Fruit fly (Drosophila melanogaster) whole organism, embryonic: ENCODE data around the gene Nup107.

ENCODE experiments used
- BtbVII ChIP-seq: fragments of 200-800 bp; sonication (Bioruptor generic); optimal IDR thresholded peaks from 3 replicates; lab custom pipeline; 2017; ENCODE audit warnings: missing biosample characterization, mild to moderate bottlenecking, missing genetic modification characterization
- CG10543 ChIP-seq: fragments of 200-800 bp; sonication (Bioruptor generic); optimal IDR thresholded peaks from 3 replicates; lab custom pipeline; 2017; ENCODE audit warnings: missing biosample characterization, mild to moderate bottlenecking, missing genetic modification characterization, moderate library complexity
- CG10654 ChIP-seq: fragments of 200-800 bp; sonication (Bioruptor generic); optimal IDR thresholded peaks from 2 replicates; lab custom pipeline; 2016; ENCODE audit warnings: missing biosample characterization, missing genetic modification characterization
- CG11093 ChIP-seq: fragments of 200-800 bp; sonication (Bioruptor generic); IDR thresholded peaks from 3 replicates; pipeline ENCODE4 v1.3.6; 2022; ENCODE audit warnings: missing biosample characterization, missing genetic modification characterization
- CG14441 ChIP-seq: fragments of 200-800 bp; sonication (Bioruptor generic); IDR thresholded peaks from 2 replicates; pipeline ENCODE4 v1.3.6; 2022; ENCODE audit warnings: missing biosample characterization, missing genetic modification characterization
- CG1529 ChIP-seq: fragments of 200-800 bp; sonication (Bioruptor generic); optimal IDR thresholded peaks from 3 replicates; lab custom pipeline; 2018; ENCODE audit warnings: missing biosample characterization, missing genetic modification characterization
- CG15514 ChIP-seq: fragments of 200-800 bp; sonication (Bioruptor generic); optimal IDR thresholded peaks from 3 replicates; lab custom pipeline; 2017; ENCODE audit warnings: missing biosample characterization, missing genetic modification characterization, mild to moderate bottlenecking, moderate library complexity, missing genetic modification reagents
- CG15696 ChIP-seq: fragments of 200-800 bp; sonication (Bioruptor generic); optimal IDR thresholded peaks from 2 replicates; lab custom pipeline; 2019; ENCODE audit warnings: missing biosample characterization, mild to moderate bottlenecking, missing genetic modification characterization, moderate library complexity
- CG1602 ChIP-seq: fragments of 200-800 bp; sonication (Bioruptor generic); optimal IDR thresholded peaks from 3 replicates; lab custom pipeline; 2016; ENCODE audit warnings: missing biosample characterization, missing genetic modification characterization
- CG1792 ChIP-seq: fragments of 200-800 bp; sonication (Bioruptor generic); optimal IDR thresholded peaks from 2 replicates; lab custom pipeline; 2016; ENCODE audit warnings: missing biosample characterization, missing genetic modification characterization
- CG30431 ChIP-seq: fragments of 200-800 bp; sonication (Bioruptor generic); optimal IDR thresholded peaks from 2 replicates; lab custom pipeline; 2017; ENCODE audit warnings: missing biosample characterization, missing genetic modification characterization
- CG31441 ChIP-seq: fragments of 200-800 bp; sonication (Bioruptor generic); IDR thresholded peaks from 2 replicates; pipeline ENCODE4 v1.3.6; 2022; ENCODE audit warnings: missing biosample characterization, missing genetic modification characterization
- CG3163 ChIP-seq: fragments of 200-800 bp; sonication (Bioruptor generic); optimal IDR thresholded peaks from 3 replicates; lab custom pipeline; 2016; ENCODE audit warnings: missing biosample characterization, missing genetic modification characterization
- CG5180 ChIP-seq: fragments of 200-800 bp; sonication (Bioruptor generic); optimal IDR thresholded peaks from 3 replicates; lab custom pipeline; 2017; ENCODE audit warnings: missing biosample characterization, missing genetic modification characterization, mild to moderate bottlenecking, moderate library complexity, missing genetic modification reagents
- CG6272 ChIP-seq: fragments of 200-800 bp; sonication (Bioruptor generic); IDR thresholded peaks from 2 replicates; pipeline ENCODE4 v1.3.6; 2022; ENCODE audit warnings: missing biosample characterization, missing genetic modification characterization
- CG8089 ChIP-seq: fragments of 200-800 bp; sonication (Bioruptor generic); optimal IDR thresholded peaks from 3 replicates; lab custom pipeline; 2016; ENCODE audit warnings: missing biosample characterization, missing genetic modification characterization
- CG8765 ChIP-seq: fragments of 200-800 bp; sonication (Bioruptor generic); IDR thresholded peaks from 2 replicates; pipeline ENCODE4 v1.3.6; 2022; ENCODE audit warnings: missing biosample characterization, missing genetic modification characterization
- CG8944 ChIP-seq: fragments of 200-800 bp; sonication (Bioruptor generic); optimal IDR thresholded peaks from 3 replicates; lab custom pipeline; 2016; ENCODE audit warnings: missing biosample characterization, missing genetic modification characterization
- CG9437 ChIP-seq: fragments of 200-800 bp; sonication (Bioruptor generic); optimal IDR thresholded peaks from 2 replicates; lab custom pipeline; 2018; ENCODE audit warnings: missing biosample characterization, mild to moderate bottlenecking, missing genetic modification characterization
- CG9727 ChIP-seq: fragments of 200-800 bp; sonication (Bioruptor generic); optimal IDR thresholded peaks from 3 replicates; lab custom pipeline; 2017; ENCODE audit warnings: missing biosample characterization, mild to moderate bottlenecking, missing genetic modification characterization
- Dip2 ChIP-seq: fragments of 200-800 bp; sonication (Bioruptor generic); IDR thresholded peaks from 2 replicates; pipeline ENCODE4 v1.3.6; 2022; ENCODE audit warnings: missing biosample characterization, missing genetic modification characterization
- Doc2 ChIP-seq: fragments of 200-800 bp; sonication (Bioruptor generic); IDR thresholded peaks from 2 replicates; pipeline ENCODE4 v1.3.6; 2022; ENCODE audit warnings: missing biosample characterization, missing genetic modification characterization
- Hey ChIP-seq: fragments of 200-800 bp; sonication (Bioruptor generic); optimal IDR thresholded peaks from 3 replicates; lab custom pipeline; 2018; ENCODE audit warnings: missing biosample characterization, mild to moderate bottlenecking, missing genetic modification characterization
- Hmx ChIP-seq: fragments of 200-800 bp; sonication (Bioruptor generic); optimal IDR thresholded peaks from 2 replicates; lab custom pipeline; 2016; ENCODE audit warnings: missing biosample characterization, missing genetic modification characterization
- Hr51 ChIP-seq, 2 experiments: fragments of 200-800 bp; sonication (Bioruptor generic); optimal IDR thresholded peaks; 2 replicates in 1 of 2; 3 replicates in 1 of 2; lab custom pipeline; 2016 to 2018; ENCODE audit warnings: missing biosample characterization in 2 of 2, missing genetic modification characterization in 2 of 2, mild to moderate bottlenecking in 1 of 2, moderate library complexity in 1 of 2
- Hsf ChIP-seq: fragments of 200-800 bp; sonication (Bioruptor generic); optimal IDR thresholded peaks from 3 replicates; lab custom pipeline; 2016; ENCODE audit warnings: missing biosample characterization, missing genetic modification characterization
- Sox102F ChIP-seq: fragments of 200-800 bp; sonication (Bioruptor generic); optimal IDR thresholded peaks from 2 replicates; lab custom pipeline; 2018; ENCODE audit warnings: missing biosample characterization, mild to moderate bottlenecking, missing genetic modification characterization, moderate library complexity
- ab ChIP-seq: fragments of 200-800 bp; sonication (Bioruptor generic); optimal IDR thresholded peaks from 2 replicates; lab custom pipeline; 2016; ENCODE audit warnings: missing biosample characterization, missing genetic modification characterization
- aop ChIP-seq: fragments of 200-800 bp; sonication (Bioruptor generic); IDR thresholded peaks from 2 replicates; pipeline ENCODE4 v1.3.6; 2022; ENCODE audit warnings: missing biosample characterization, missing genetic modification characterization
- ase ChIP-seq: fragments of 200-800 bp; sonication (Bioruptor generic); IDR thresholded peaks from 3 replicates; pipeline ENCODE4 v1.3.6; 2022; ENCODE audit warnings: missing biosample characterization, missing genetic modification characterization
- bigmax ChIP-seq: fragments of 200-800 bp; sonication (Bioruptor generic); optimal IDR thresholded peaks from 2 replicates; lab custom pipeline; 2018; ENCODE audit warnings: missing biosample characterization, mild to moderate bottlenecking, missing genetic modification characterization
- cato ChIP-seq: fragments of 200-800 bp; sonication (Bioruptor generic); optimal IDR thresholded peaks from 2 replicates; lab custom pipeline; 2016; ENCODE audit warnings: missing biosample characterization, missing genetic modification characterization, borderline replicate concordance
- crc ChIP-seq: fragments of 200-800 bp; sonication (Bioruptor generic); optimal IDR thresholded peaks from 2 replicates; lab custom pipeline; 2016; ENCODE audit warnings: missing biosample characterization, missing genetic modification characterization
- da ChIP-seq: fragments of 200-800 bp; sonication (Bioruptor generic); optimal IDR thresholded peaks from 2 replicates; lab custom pipeline; 2016; ENCODE audit warnings: missing biosample characterization, missing genetic modification characterization
- dysf ChIP-seq: fragments of 200-800 bp; sonication (Bioruptor generic); IDR thresholded peaks from 3 replicates; pipeline ENCODE4 v1.3.6; 2022; ENCODE audit warnings: missing biosample characterization, missing genetic modification characterization
- ftz-f1 ChIP-seq: fragments of 200-800 bp; sonication (Bioruptor generic); optimal IDR thresholded peaks from 2 replicates; lab custom pipeline; 2016; ENCODE audit warnings: missing biosample characterization, missing genetic modification characterization
- gce ChIP-seq: fragments of 200-800 bp; sonication (Bioruptor generic); IDR thresholded peaks from 3 replicates; pipeline ENCODE4 v1.3.6; 2022; ENCODE audit warnings: missing biosample characterization, missing genetic modification characterization
- grn ChIP-seq: fragments of 200-800 bp; sonication (Bioruptor generic); optimal IDR thresholded peaks from 3 replicates; lab custom pipeline; 2017; ENCODE audit warnings: missing biosample characterization, missing genetic modification characterization
- hbn ChIP-seq: fragments of 200-800 bp; sonication (Bioruptor generic); IDR thresholded peaks from 2 replicates; pipeline ENCODE4 v1.3.6; 2022; ENCODE audit warnings: missing biosample characterization, missing genetic modification characterization; ENCODE audit not compliant: partially characterized antibody
- jumu ChIP-seq: fragments of 200-800 bp; sonication (Bioruptor generic); optimal IDR thresholded peaks from 3 replicates; lab custom pipeline; 2016; ENCODE audit warnings: missing biosample characterization, missing genetic modification characterization
- klu ChIP-seq: fragments of 200-800 bp; sonication (Bioruptor generic); IDR thresholded peaks from 2 replicates; pipeline ENCODE4 v1.3.6; 2022; ENCODE audit warnings: missing biosample characterization, missing genetic modification characterization
- lmd ChIP-seq: fragments of 200-800 bp; sonication (Bioruptor generic); IDR thresholded peaks from 2 replicates; pipeline ENCODE4 v1.3.6; 2022; ENCODE audit warnings: missing biosample characterization, missing genetic modification characterization
- pho ChIP-seq: fragments of 200-800 bp; sonication (Bioruptor generic); optimal IDR thresholded peaks from 2 replicates; lab custom pipeline; 2016; ENCODE audit warnings: missing biosample characterization, missing genetic modification characterization
- rib ChIP-seq: fragments of 200-800 bp; sonication (Bioruptor generic); IDR thresholded peaks from 2 replicates; pipeline ENCODE4 v1.3.6; 2022; ENCODE audit warnings: missing biosample characterization, missing genetic modification characterization
- sc ChIP-seq, 3 experiments: fragments of >200 bp in 2 of 3; fragments of 200-800 bp in 1 of 3; sonication (Bioruptor generic) in 1 of 3; optimal IDR thresholded peaks; 2 replicates in 2 of 3; 3 replicates in 1 of 3; lab custom pipeline; 2017; ENCODE audit warnings: mild to moderate bottlenecking in 1 of 3, missing biosample characterization in 1 of 3, missing genetic modification characterization in 1 of 3, missing genetic modification reagents in 1 of 3
- sens-2 ChIP-seq: fragments of 200-800 bp; sonication (Bioruptor generic); IDR thresholded peaks from 2 replicates; pipeline ENCODE4 v1.3.6; 2022; ENCODE audit warnings: missing biosample characterization, missing genetic modification characterization
- sr ChIP-seq: fragments of 200-800 bp; sonication (Bioruptor generic); IDR thresholded peaks from 3 replicates; pipeline ENCODE4 v1.3.6; 2022; ENCODE audit warnings: missing biosample characterization, missing genetic modification characterization
- tap ChIP-seq: fragments of 200-800 bp; optimal IDR thresholded peaks from 3 replicates; lab custom pipeline; 2019; ENCODE audit warnings: missing biosample characterization, mild to moderate bottlenecking, missing genetic modification characterization, moderate library complexity
- twi ChIP-seq: fragments of 200-800 bp; optimal IDR thresholded peaks from 2 replicates; lab custom pipeline; 2019; ENCODE audit warnings: missing biosample characterization, mild to moderate bottlenecking, missing genetic modification characterization, moderate library complexity
- vfl ChIP-seq: fragments of 200-800 bp; sonication (Bioruptor generic); optimal IDR thresholded peaks from 2 replicates; lab custom pipeline; 2016; ENCODE audit warnings: missing biosample characterization, missing genetic modification characterization
- yki ChIP-seq: fragments of >200 bp; optimal IDR thresholded peaks from 3 replicates; lab custom pipeline; 2018

Nup107 gene

dm6 chr2L:10703281-10703680 is 32.6 kb downstream of the Nup107 start, which contains the start of gene CG6415 (continued):
- TF ChIP-seq CG3163 (GFP tag; lab: Kevin White, UChicago), result peak; percentile 42
- peak; percentile 56; the same call in 1 of the 3 replicates for TF ChIP-seq gce
- no peak for TF ChIP-seq ftz-f1
- TF ChIP-seq grn, result peak; percentile 19
- TF ChIP-seq rib (GFP tag; lab: Robert Waterston, UW), result no peak
- peak; percentile 77 for TF ChIP-seq CG14441 (GFP tag; lab: Robert Waterston, UW)
- peak; percentile 49; the same call in 1 of the 3 replicates for TF ChIP-seq CG11093
- TF ChIP-seq twi, result no peak
- TF ChIP-seq CG1792 (GFP tag; lab: Kevin White, UChicago), result peak; percentile 71
- peak; percentile 52 for TF ChIP-seq crc (GFP tag; lab: Kevin White, UChicago)
- TF ChIP-seq da (GFP tag; lab: Kevin White, UChicago), result no peak
- TF ChIP-seq Hey, result no peak
- peak; percentile 54 for TF ChIP-seq pho
- peak; percentile 46 for TF ChIP-seq CG5180 (GFP tag; lab: Kevin White, UChicago)
- TF ChIP-seq CG8944 (GFP tag; lab: Kevin White, UChicago), result peak; percentile 60
- peak; percentile 51 for TF ChIP-seq CG10543
- peak; percentile 74 for TF ChIP-seq lmd (GFP tag; lab: Robert Waterston, UW)
- peak; percentile 81 for TF ChIP-seq CG15696 (tag; lab: Kevin White, UChicago)
- TF ChIP-seq Doc2 (GFP tag; lab: Robert Waterston, UW), result no peak
- no peak for TF ChIP-seq sc (optimal IDR thresholded peaks at IDR 0.05; lab: Kevin White, UChicago)
- peak; percentile 47 for TF ChIP-seq sc (GFP tag; optimal IDR thresholded peaks at IDR 0.05; lab: Kevin White, UChicago)
- TF ChIP-seq Hsf (GFP tag; lab: Kevin White, UChicago), result peak; percentile 73
- no peak for TF ChIP-seq vfl
- TF ChIP-seq Hr51 (GFP tag; optimal IDR thresholded peaks at IDR 0.05; lab: Kevin White, UChicago), result peak in 1 of 2 experiments; percentile 63
- TF ChIP-seq CG9437, result peak; percentile 29
- peak; percentile 59 for TF ChIP-seq CG1529 (GFP tag; lab: Kevin White, UChicago)
- TF ChIP-seq yki (lab: Kevin White, UChicago), result no peak
- TF ChIP-seq tap, result peak; percentile 73
- TF ChIP-seq Sox102F, result peak; percentile 70
- TF ChIP-seq hbn, result no peak
- peak; percentile 4 for TF ChIP-seq cato (GFP tag; lab: Kevin White, UChicago)
- peak; percentile 54 for TF ChIP-seq CG30431 (GFP tag; lab: Kevin White, UChicago)
- TF ChIP-seq dysf (GFP tag; lab: Robert Waterston, UW), result peak; percentile 80
- TF ChIP-seq sr (GFP tag; lab: Robert Waterston, UW), result no peak
- TF ChIP-seq CG8765 (GFP tag; lab: Robert Waterston, UW), result peak; percentile 41; the same call in 1 of the 2 replicates
- TF ChIP-seq CG9727 (GFP tag; lab: Kevin White, UChicago), result peak; percentile 78
- TF ChIP-seq CG8089 (GFP tag; lab: Kevin White, UChicago), result peak; percentile 44
- TF ChIP-seq CG6272 (GFP tag; lab: Robert Waterston, UW), result peak; percentile 63
- TF ChIP-seq bigmax (GFP tag; lab: Kevin White, UChicago), result no peak
- peak; percentile 76 for TF ChIP-seq CG31441 (GFP tag; lab: Robert Waterston, UW)
- TF ChIP-seq klu (GFP tag; lab: Robert Waterston, UW), result no peak; the same call in 1 of the 2 replicates
- TF ChIP-seq sens-2 (GFP tag; lab: Robert Waterston, UW), result 0 out of 2 replicates have a peak, but pooled peaks have one; percentile 50
- TF ChIP-seq CG15514 (GFP tag; lab: Kevin White, UChicago), result peak; percentile 44
- TF ChIP-seq ab (GFP tag; lab: Kevin White, UChicago), result no peak
- peak; percentile 57 for TF ChIP-seq CG10654 (GFP tag; lab: Kevin White, UChicago)
- TF ChIP-seq ase (GFP tag; lab: Robert Waterston, UW), result peak; percentile 73; the same call in 2 of the 3 replicates
- peak; percentile 48 for TF ChIP-seq CG1602
- no peak for TF ChIP-seq Hmx (GFP tag; lab: Kevin White, UChicago)
- TF ChIP-seq Dip2, result no peak
- 0 out of 2 replicates have a peak, but pooled peaks have one; percentile 38 for TF ChIP-seq aop (GFP tag; lab: Robert Waterston, UW)
- peak; percentile 46 for TF ChIP-seq jumu
- peak; percentile 73 for TF ChIP-seq BtbVII (GFP tag; lab: Kevin White, UChicago)
